Fruit fly (Drosophila melanogaster) whole organism, embryonic: Measurements from ENCODE around the gene Best3.

Source experiments
- Abd-B ChIP-seq: fragments of 200-800 bp; sonication (Bioruptor generic); optimal IDR thresholded peaks from 2 replicates; lab custom pipeline; 2018; ENCODE audit warnings: missing biosample characterization, mild to moderate bottlenecking, missing genetic modification characterization, moderate library complexity
- Aef1 ChIP-seq: fragments of 200-800 bp; sonication (Bioruptor generic); IDR thresholded peaks from 3 replicates; pipeline ENCODE4 v1.3.6; 2022; ENCODE audit warnings: missing biosample characterization, missing genetic modification characterization
- CG1024 ChIP-seq: fragments of 200-800 bp; sonication (Bioruptor generic); IDR thresholded peaks from 2 replicates; pipeline ENCODE4 v1.3.6; 2022; ENCODE audit warnings: missing biosample characterization, missing genetic modification characterization
- CG10267 ChIP-seq: fragments of 200-800 bp; sonication (Bioruptor generic); optimal IDR thresholded peaks from 2 replicates; lab custom pipeline; 2018; ENCODE audit warnings: missing biosample characterization, mild to moderate bottlenecking, missing genetic modification characterization, moderate library complexity
- CG12071 ChIP-seq: fragments of 200-800 bp; sonication (Bioruptor generic); optimal IDR thresholded peaks from 3 replicates; lab custom pipeline; 2018; ENCODE audit warnings: missing biosample characterization, mild to moderate bottlenecking, missing genetic modification characterization
- CG13123 ChIP-seq: fragments of 200-800 bp; sonication (Bioruptor generic); optimal IDR thresholded peaks from 2 replicates; lab custom pipeline; 2016; ENCODE audit warnings: missing biosample characterization, missing genetic modification characterization
- CG1603 ChIP-seq: fragments of 200-800 bp; sonication (Bioruptor generic); optimal IDR thresholded peaks from 2 replicates; lab custom pipeline; 2019; ENCODE audit warnings: missing biosample characterization, mild to moderate bottlenecking, missing genetic modification characterization, moderate library complexity
- CG2199 ChIP-seq: fragments of 200-800 bp; sonication (Bioruptor generic); IDR thresholded peaks from 3 replicates; pipeline ENCODE4 v1.3.6; 2022; ENCODE audit warnings: missing biosample characterization, missing genetic modification characterization
- CG2678 ChIP-seq: fragments of 200-800 bp; sonication (Bioruptor generic); optimal IDR thresholded peaks from 3 replicates; lab custom pipeline; 2019; ENCODE audit warnings: missing biosample characterization, mild to moderate bottlenecking, missing genetic modification characterization, moderate library complexity
- CG3726 ChIP-seq: fragments of 200-800 bp; sonication (Bioruptor generic); IDR thresholded peaks from 3 replicates; pipeline ENCODE4, ENCODE4 v1.3.6; 2022; ENCODE audit warnings: missing biosample characterization, missing genetic modification characterization
- CG5953 ChIP-seq: fragments of 200-800 bp; sonication (Bioruptor generic); IDR thresholded peaks from 2 replicates; pipeline ENCODE4 v1.3.6; 2022; ENCODE audit warnings: missing biosample characterization, missing genetic modification characterization
- CG6654 ChIP-seq: fragments of 200-800 bp; sonication (Bioruptor generic); optimal IDR thresholded peaks from 2 replicates; lab custom pipeline; 2017; ENCODE audit warnings: missing biosample characterization, mild to moderate bottlenecking, missing genetic modification characterization
- CG6791 ChIP-seq: fragments of 200-800 bp; sonication (Bioruptor generic); IDR thresholded peaks from 3 replicates; pipeline ENCODE4 v1.3.6; 2022; ENCODE audit warnings: missing biosample characterization, missing genetic modification characterization; ENCODE audit not compliant: partially characterized antibody
- CG7839 ChIP-seq: fragments of 200-800 bp; sonication (Bioruptor generic); optimal IDR thresholded peaks from 3 replicates; lab custom pipeline; 2018; ENCODE audit warnings: missing biosample characterization, mild to moderate bottlenecking, missing genetic modification characterization, moderate library complexity
- CG8388 ChIP-seq: fragments of 200-800 bp; sonication (Bioruptor generic); optimal IDR thresholded peaks from 2 replicates; lab custom pipeline; 2019; ENCODE audit warnings: missing biosample characterization, mild to moderate bottlenecking, missing genetic modification characterization, moderate library complexity
- Chrac-16 ChIP-seq: fragments of 200-800 bp; sonication (Bioruptor generic); optimal IDR thresholded peaks from 3 replicates; lab custom pipeline; 2016; ENCODE audit warnings: missing biosample characterization, missing genetic modification characterization
- Doc3 ChIP-seq: fragments of 200-800 bp; sonication (Bioruptor generic); IDR thresholded peaks from 3 replicates; pipeline ENCODE4 v1.3.6; 2022; ENCODE audit warnings: missing biosample characterization, missing genetic modification characterization; ENCODE audit not compliant: partially characterized antibody
- Ets97D ChIP-seq: fragments of 200-800 bp; sonication (Bioruptor generic); optimal IDR thresholded peaks from 3 replicates; lab custom pipeline; 2016; ENCODE audit warnings: missing biosample characterization, missing genetic modification characterization
- Fer1 ChIP-seq: fragments of 200-800 bp; sonication (Bioruptor generic); optimal IDR thresholded peaks from 2 replicates; lab custom pipeline; 2017; ENCODE audit warnings: missing biosample characterization, mild to moderate bottlenecking, missing genetic modification characterization
- GATAe ChIP-seq: fragments of 200-800 bp; sonication (Bioruptor generic); conservative IDR thresholded peaks from 2 replicates; pipeline ENCODE4 v1.3.6; 2022; ENCODE audit warnings: missing biosample characterization, missing genetic modification characterization
- H15 ChIP-seq: fragments of 200-800 bp; sonication (Bioruptor generic); IDR thresholded peaks from 3 replicates; pipeline ENCODE4 v1.3.6; 2022; ENCODE audit warnings: missing biosample characterization, missing genetic modification characterization
- Hand ChIP-seq: fragments of 200-800 bp; sonication (Bioruptor generic); optimal IDR thresholded peaks from 2 replicates; lab custom pipeline; 2017; ENCODE audit warnings: mild to moderate bottlenecking, missing biosample characterization, missing genetic modification reagents, missing genetic modification characterization
- Hey ChIP-seq: fragments of 200-800 bp; sonication (Bioruptor generic); optimal IDR thresholded peaks from 3 replicates; lab custom pipeline; 2018; ENCODE audit warnings: missing biosample characterization, mild to moderate bottlenecking, missing genetic modification characterization
- HmgZ ChIP-seq: fragments of 200-800 bp; sonication (Bioruptor generic); optimal IDR thresholded peaks from 2 replicates; lab custom pipeline; 2018; ENCODE audit warnings: missing biosample characterization, mild to moderate bottlenecking, missing genetic modification characterization
- Hr3 ChIP-seq: fragments of 200-800 bp; sonication (Bioruptor generic); optimal IDR thresholded peaks from 3 replicates; lab custom pipeline; 2016; ENCODE audit warnings: missing biosample characterization, missing genetic modification characterization
- Lhr ChIP-seq: fragments of 200-800 bp; sonication (Bioruptor generic); optimal IDR thresholded peaks from 3 replicates; lab custom pipeline; 2017; ENCODE audit warnings: mild to moderate bottlenecking, missing biosample characterization, missing genetic modification reagents, missing genetic modification characterization
- Med ChIP-seq: fragments of 200-800 bp; sonication (Bioruptor generic); peaks from one replicate; lab custom pipeline; 2016; ENCODE audit warnings: missing biosample characterization, missing genetic modification characterization, mild to moderate bottlenecking, inconsistent platforms, moderate library complexity
- Meics ChIP-seq: fragments of 200-800 bp; sonication (Bioruptor generic); optimal IDR thresholded peaks from 2 replicates; lab custom pipeline; 2017; ENCODE audit warnings: missing biosample characterization, mild to moderate bottlenecking, missing genetic modification characterization
- Neu2 ChIP-seq: fragments of 200-800 bp; sonication (Bioruptor generic); optimal IDR thresholded peaks from 3 replicates; lab custom pipeline; 2016; ENCODE audit warnings: missing biosample characterization, missing genetic modification characterization, borderline replicate concordance
- Spps ChIP-seq: fragments of 200-800 bp; sonication (Bioruptor generic); optimal IDR thresholded peaks from 2 replicates; lab custom pipeline; 2018; ENCODE audit warnings: missing biosample characterization, mild to moderate bottlenecking, missing genetic modification characterization
- al ChIP-seq: fragments of 200-800 bp; sonication (Bioruptor generic); IDR thresholded peaks from 2 replicates; pipeline ENCODE4 v1.3.6; 2022; ENCODE audit warnings: missing biosample characterization, missing genetic modification characterization
- aop ChIP-seq: fragments of 200-800 bp; sonication (Bioruptor generic); IDR thresholded peaks from 2 replicates; pipeline ENCODE4 v1.3.6; 2022; ENCODE audit warnings: missing biosample characterization, missing genetic modification characterization
- bsh ChIP-seq, 2 experiments: fragments of 200-800 bp; sonication (Bioruptor generic); optimal IDR thresholded peaks; 2 replicates each; lab custom pipeline; 2017 to 2018; ENCODE audit warnings: mild to moderate bottlenecking in 2 of 2, missing biosample characterization in 2 of 2, missing genetic modification characterization in 2 of 2, moderate library complexity in 1 of 2
- croc ChIP-seq: fragments of 200-800 bp; sonication (Bioruptor generic); conservative IDR thresholded peaks from 3 replicates; pipeline ENCODE4 v1.3.6; 2022; ENCODE audit warnings: missing biosample characterization, missing genetic modification characterization
- dysf ChIP-seq: fragments of 200-800 bp; sonication (Bioruptor generic); IDR thresholded peaks from 3 replicates; pipeline ENCODE4 v1.3.6; 2022; ENCODE audit warnings: missing biosample characterization, missing genetic modification characterization
- eyg ChIP-seq: fragments of 200-800 bp; sonication (Bioruptor generic); optimal IDR thresholded peaks from 3 replicates; lab custom pipeline; 2016; ENCODE audit warnings: missing biosample characterization, missing genetic modification characterization
- gfzf ChIP-seq: fragments of 200-800 bp; sonication (Bioruptor generic); optimal IDR thresholded peaks from 2 replicates; lab custom pipeline; 2016; ENCODE audit warnings: missing biosample characterization, mild to moderate bottlenecking, missing genetic modification characterization, moderate library complexity
- hth ChIP-seq: fragments of >200 bp; optimal IDR thresholded peaks from 2 replicates; lab custom pipeline; 2017; ENCODE audit warnings: inconsistent platforms
- kay ChIP-seq: fragments of 200-800 bp; sonication (Bioruptor generic); optimal IDR thresholded peaks from 2 replicates; lab custom pipeline; 2016; ENCODE audit warnings: missing biosample characterization, missing genetic modification characterization
- nmo ChIP-seq: fragments of 200-800 bp; sonication (Bioruptor generic); optimal IDR thresholded peaks from 2 replicates; lab custom pipeline; 2018; ENCODE audit warnings: missing biosample characterization, mild to moderate bottlenecking, missing genetic modification characterization, moderate library complexity
- org-1 ChIP-seq: fragments of 200-800 bp; sonication (Bioruptor generic); optimal IDR thresholded peaks from 2 replicates; lab custom pipeline; 2017; ENCODE audit warnings: missing biosample characterization, missing genetic modification characterization
- phol ChIP-seq: fragments of 200-800 bp; sonication (Bioruptor generic); optimal IDR thresholded peaks from 3 replicates; lab custom pipeline; 2018; ENCODE audit warnings: missing biosample characterization, mild to moderate bottlenecking, missing genetic modification characterization, moderate library complexity
- row ChIP-seq: fragments of 200-800 bp; sonication (Bioruptor generic); IDR thresholded peaks from 3 replicates; pipeline ENCODE4 v1.3.6; 2022; ENCODE audit warnings: missing biosample characterization, missing genetic modification characterization
- sd ChIP-seq: fragments of 200-800 bp; sonication (Bioruptor generic); optimal IDR thresholded peaks from 3 replicates; lab custom pipeline; 2018; ENCODE audit warnings: missing biosample characterization, mild to moderate bottlenecking, missing genetic modification characterization, moderate library complexity
- slp2 ChIP-seq: fragments of 200-800 bp; sonication (Bioruptor generic); optimal IDR thresholded peaks from 2 replicates; lab custom pipeline; 2016; ENCODE audit warnings: missing biosample characterization, missing genetic modification characterization
- tio ChIP-seq: fragments of 200-800 bp; sonication (Bioruptor generic); optimal IDR thresholded peaks from 2 replicates; lab custom pipeline; 2017; ENCODE audit warnings: missing biosample characterization, missing genetic modification characterization, inconsistent platforms
- wor ChIP-seq: fragments of 200-800 bp; sonication (Bioruptor generic); IDR thresholded peaks from 2 replicates; pipeline ENCODE4 v1.3.6; 2022; ENCODE audit warnings: missing biosample characterization, missing genetic modification characterization
- yki ChIP-seq: fragments of >200 bp; optimal IDR thresholded peaks from 3 replicates; lab custom pipeline; 2018
- zfh2 ChIP-seq: fragments of 200-800 bp; sonication (Bioruptor generic); optimal IDR thresholded peaks from 2 replicates; lab custom pipeline; 2016; ENCODE audit warnings: missing biosample characterization, missing genetic modification characterization

Best3 gene

dm6 chr3L:15304224-15305035 lies 1.8 kb upstream of the Best3 start, which contains the start of gene CG7255 (continued):
- TF ChIP-seq nmo (GFP tag; lab: Kevin White, UChicago): peak; percentile 44
- TF ChIP-seq dysf (GFP tag; lab: Robert Waterston, UW): no peak
- no peak for TF ChIP-seq H15 (GFP tag; lab: Robert Waterston, UW)
- 0 out of 3 replicates have a peak, but pooled peaks have one; percentile 22 for TF ChIP-seq CG2199 (GFP tag; lab: Robert Waterston, UW)
- peak; percentile 19 for TF ChIP-seq Meics
- TF ChIP-seq kay (GFP tag; lab: Kevin White, UChicago): peak; percentile 79
- TF ChIP-seq CG8388 (GFP tag; lab: Kevin White, UChicago): no peak
- TF ChIP-seq Hey (tag; lab: Kevin White, UChicago): peak; percentile 45
- TF ChIP-seq CG10267 (tag; lab: Kevin White, UChicago): peak; percentile 10
- TF ChIP-seq bsh (GFP tag; optimal IDR thresholded peaks at IDR 0.05; lab: Kevin White, UChicago): peak in 1 of 2 experiments; percentile 4
- peak; percentile 56; the same call in 2 of the 3 replicates for TF ChIP-seq Aef1 (GFP tag; lab: Robert Waterston, UW)
- peak; percentile 26 for TF ChIP-seq phol (tag; lab: Kevin White, UChicago)
- no peak for TF ChIP-seq CG7839 (tag; lab: Kevin White, UChicago)
- no peak for TF ChIP-seq gfzf
- TF ChIP-seq slp2 (GFP tag; lab: Kevin White, UChicago): no peak
- TF ChIP-seq CG3726: no peak
- TF ChIP-seq Lhr (GFP tag; lab: Kevin White, UChicago): no peak
- TF ChIP-seq Doc3 (GFP tag; lab: Robert Waterston, UW): no peak
- 0 out of 3 replicates have a peak, but pooled peaks have one; percentile 26 for TF ChIP-seq CG6791 (GFP tag; lab: Robert Waterston, UW)
- no peak for TF ChIP-seq CG6654 (GFP tag; lab: Kevin White, UChicago)
- TF ChIP-seq org-1 (GFP tag; lab: Kevin White, UChicago): no peak
- no peak for TF ChIP-seq Spps
- TF ChIP-seq CG2678 (tag; lab: Kevin White, UChicago): peak; percentile 19
- peak; percentile 73 for TF ChIP-seq sd
- TF ChIP-seq al: 0 out of 2 replicates have a peak, but pooled peaks have one; percentile 8
- peak; percentile 42 for TF ChIP-seq Med
- no peak for TF ChIP-seq Ets97D
- peak; percentile 32; the same call in 2 of the 3 replicates for TF ChIP-seq row (GFP tag; lab: Robert Waterston, UW)
- TF ChIP-seq hth (lab: Kevin White, UChicago): no peak
- no peak for TF ChIP-seq CG5953 (GFP tag; lab: Robert Waterston, UW)
- peak; percentile 6 for TF ChIP-seq tio (GFP tag; lab: Kevin White, UChicago)
- TF ChIP-seq CG1603 (tag; lab: Kevin White, UChicago): no peak
- no peak for TF ChIP-seq Chrac-16
- TF ChIP-seq CG12071 (GFP tag; lab: Kevin White, UChicago): no peak
- no peak for TF ChIP-seq zfh2
- no peak for TF ChIP-seq Neu2 (GFP tag; lab: Kevin White, UChicago)
- no peak for TF ChIP-seq Hand (GFP tag; lab: Kevin White, UChicago)
- peak; percentile 8 for TF ChIP-seq Hr3 (GFP tag; lab: Kevin White, UChicago)
- peak; percentile 33; the same call in 1 of the 2 replicates for TF ChIP-seq CG1024 (GFP tag; lab: Robert Waterston, UW)
- 0 out of 2 replicates have a peak, but pooled peaks have one; percentile 34 for TF ChIP-seq GATAe (GFP tag; lab: Robert Waterston, UW)
- no peak for TF ChIP-seq CG13123
- TF ChIP-seq Fer1 (GFP tag; lab: Kevin White, UChicago): no peak
- TF ChIP-seq wor (GFP tag; lab: Robert Waterston, UW): no peak
- TF ChIP-seq croc: no peak
- no peak for TF ChIP-seq aop (GFP tag; lab: Robert Waterston, UW)
- TF ChIP-seq eyg (GFP tag; lab: Kevin White, UChicago): no peak
- peak; percentile 38 for TF ChIP-seq HmgZ (tag; lab: Kevin White, UChicago)
- TF ChIP-seq yki (lab: Kevin White, UChicago): no peak
- peak; percentile 21 for TF ChIP-seq Abd-B
